Worm (Caenorhabditis elegans) whole organism, dauer: ENCODE measurements around the gene daf-12.

ENCODE experiments used
- unc-62 ChIP-seq: sonication (generic microtip); optimal IDR thresholded peaks from 2 replicates; lab custom pipeline; 2017; ENCODE audit warnings: missing biosample characterization, missing genetic modification reagents, missing genetic modification characterization

daf-12 gene

DNA sequence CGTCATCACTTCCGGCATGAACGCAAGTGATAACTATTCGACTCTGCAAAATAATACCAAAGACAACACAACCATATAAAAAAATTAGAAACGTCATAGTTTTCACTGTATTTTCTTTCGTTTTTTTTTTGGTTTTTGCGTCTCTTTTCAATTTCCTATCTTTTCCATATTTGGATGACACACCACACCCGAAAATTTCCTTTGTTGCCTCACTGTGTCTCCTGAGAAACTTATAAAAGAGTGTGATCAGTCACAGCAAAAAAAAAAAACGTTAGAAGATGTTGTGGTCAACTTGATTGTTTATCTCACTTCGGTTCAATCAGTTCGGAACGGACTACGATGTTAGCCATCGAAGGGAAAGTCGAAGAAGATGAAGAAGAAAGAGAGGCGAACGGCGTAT is 54.0 kb downstream of the daf-12 start:
- no peak for TF ChIP-seq unc-62

DNA sequence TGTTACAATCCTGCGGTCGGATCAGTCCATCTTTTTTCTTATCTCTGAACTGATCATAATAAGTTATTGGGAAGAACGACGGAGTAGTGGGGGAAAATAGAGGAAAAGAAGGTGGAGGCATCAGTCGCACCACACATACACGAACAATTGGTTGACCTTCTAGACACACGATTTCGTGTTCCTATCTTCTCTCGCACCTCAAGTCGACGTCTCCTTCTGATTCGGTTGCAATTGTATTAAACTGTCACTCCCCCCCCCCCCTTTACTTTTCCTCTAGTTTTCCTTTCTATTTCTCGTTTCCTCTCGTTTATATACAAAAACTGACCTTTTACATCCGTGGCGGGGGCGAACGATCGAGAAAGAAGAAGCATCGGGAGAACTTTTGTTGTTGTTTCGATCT is 55.5 kb downstream of the daf-12 start:
- no peak for TF ChIP-seq unc-62

DNA sequence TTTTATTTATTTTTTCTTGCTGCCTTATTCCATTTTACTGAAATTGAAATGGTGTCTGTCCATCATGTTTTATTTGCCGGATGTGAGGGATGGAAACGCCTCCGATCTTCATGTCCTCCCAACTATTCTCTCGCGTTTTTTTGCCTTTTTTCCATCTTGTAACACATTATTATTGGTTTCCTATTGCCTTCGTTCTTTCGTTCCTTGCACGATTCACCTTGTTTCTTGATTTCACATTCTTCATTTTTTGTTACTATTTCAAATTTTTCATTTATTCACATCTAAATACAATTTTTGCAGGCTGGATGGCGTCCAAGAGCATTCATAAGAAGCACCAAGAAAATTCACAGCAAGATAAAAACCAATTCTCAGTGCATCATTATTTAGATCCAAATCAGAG is 55.9 kb downstream of the daf-12 start, which contains the start of gene yap-1:
yap-1 (plus strand) TSS at position 301 of the 400 bp plus-strand sequence.
- no peak for TF ChIP-seq unc-62

DNA sequence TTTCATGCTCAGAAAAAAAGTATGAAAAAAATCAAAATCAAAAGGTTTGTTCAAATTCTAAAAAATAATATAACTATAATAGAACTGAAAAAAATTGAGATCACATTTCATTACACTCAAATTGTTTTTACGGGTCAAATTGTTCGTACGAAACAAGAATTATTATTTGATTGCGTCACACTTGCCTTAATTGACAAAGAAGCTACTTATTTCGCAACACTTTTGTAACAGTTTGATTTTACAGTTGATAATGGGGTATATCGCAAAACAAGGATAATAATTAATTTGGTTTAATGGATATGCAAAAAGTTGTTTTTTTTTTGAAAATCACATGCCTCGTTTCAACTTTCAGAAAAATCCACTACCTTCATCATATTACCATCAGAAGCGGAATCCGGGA is 56.3 kb downstream of the daf-12 start:
- TF ChIP-seq unc-62: no peak

DNA sequence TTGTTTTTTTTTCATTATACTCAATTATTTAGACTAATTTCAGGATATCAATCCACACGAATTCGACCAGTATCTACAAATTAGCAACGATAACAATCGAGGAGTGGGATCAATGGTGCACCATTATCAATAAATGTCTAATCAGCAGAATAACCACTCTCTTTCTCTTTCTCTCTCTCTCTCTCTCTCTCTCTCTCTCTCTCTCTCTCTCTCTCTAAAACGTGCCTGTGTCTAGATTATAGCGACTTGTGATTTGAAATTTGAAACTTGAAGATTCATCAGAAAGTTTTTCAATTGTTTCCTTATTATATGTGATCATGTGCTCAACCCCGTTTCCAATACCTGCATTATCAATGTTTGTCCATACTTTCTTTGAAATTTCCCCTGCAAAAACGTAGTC is 58.5 kb downstream of the daf-12 start:
- no peak for TF ChIP-seq unc-62

DNA sequence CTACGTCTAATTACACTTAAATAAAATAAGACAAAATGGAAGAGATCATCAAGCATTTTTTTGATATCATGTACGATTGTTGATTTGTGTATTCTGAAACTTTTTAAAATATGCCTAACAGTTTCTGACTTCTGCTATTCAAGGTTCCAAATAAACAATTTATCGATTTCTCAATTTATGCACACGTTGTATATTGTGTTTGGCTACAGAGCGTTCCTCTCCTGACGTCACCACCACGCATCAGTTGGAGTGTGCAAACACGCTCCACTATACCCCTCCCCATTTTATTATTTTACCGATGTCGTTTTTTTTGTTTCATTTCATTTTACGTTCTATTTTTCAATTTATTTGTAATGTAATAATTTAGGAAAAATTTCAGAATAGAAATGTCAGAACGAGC is 59.2 kb downstream of the daf-12 start, which contains the start of gene plpp-1.3:
plpp-1.3 (plus strand) TSS at position 380 of the 400 bp plus-strand sequence.
- no peak for TF ChIP-seq unc-62

DNA sequence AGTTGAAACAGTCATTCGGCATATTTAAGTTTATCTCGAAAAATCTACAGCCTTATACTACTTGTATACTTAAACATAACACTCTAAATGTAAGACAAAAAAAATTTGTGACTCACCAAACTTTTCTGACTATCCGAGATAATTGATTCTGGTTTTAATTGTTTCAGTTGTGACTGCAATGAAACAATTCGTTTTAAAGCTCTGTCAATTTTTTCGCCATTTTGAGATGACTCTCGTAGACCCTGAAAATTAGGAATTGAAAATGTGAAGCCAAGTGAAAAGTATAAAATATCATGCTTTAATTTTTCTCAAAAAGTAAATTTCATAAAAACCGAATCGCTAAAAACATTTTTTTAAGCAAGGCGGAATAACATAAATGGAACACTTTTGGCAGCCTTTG is 68.6 kb downstream of the daf-12 start:
- TF ChIP-seq unc-62: no peak

DNA sequence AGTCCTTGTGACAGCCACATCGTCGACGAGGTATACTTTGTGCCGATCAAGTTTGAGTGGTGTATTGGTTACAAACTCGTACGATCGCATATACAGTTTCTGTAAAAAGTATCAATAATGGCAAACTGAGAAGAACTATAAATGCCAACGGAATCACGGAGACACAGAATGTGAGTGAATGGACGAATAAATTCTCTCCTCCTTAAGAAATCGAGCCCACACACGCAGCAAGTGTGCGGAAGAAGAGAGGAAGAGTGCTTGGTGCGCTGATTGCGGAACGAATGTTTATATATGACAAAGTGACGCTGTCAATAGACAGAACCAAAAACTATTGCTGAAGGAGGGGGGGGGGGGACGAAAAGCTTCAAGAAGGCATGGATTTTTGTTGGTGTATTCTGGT is 76.1 kb downstream of the daf-12 start, which contains the start of gene rhgf-1:
rhgf-1 (minus strand) TSS at position 101 of the 400 bp plus-strand sequence.
- no peak for TF ChIP-seq unc-62
